Worm (Caenorhabditis elegans): ENCODE results near the gene R10D12.1.

- TF ChIP-seq W03F9.2 (tag; optimal IDR thresholded peaks at IDR 0.05) (no peak), him-1 (tag; optimal IDR thresholded peaks at IDR 0.05) (no peak)
These were observed 13.7 kb downstream of the R10D12.1 start, which contains the start of gene srx-42 for ce11 chrV:13920730-13921129.

All from whole organism, L4/young adult.